Worm (Caenorhabditis elegans) whole organism, mixed stage, embryonic: Measurements from ENCODE around the gene ptb-1.

Source experiments
- cnd-1 ChIP-seq: fragments of 200-800 bp; sonication (Bioruptor generic); optimal IDR thresholded peaks from 2 replicates; lab custom pipeline; 2018; ENCODE audit warnings: mild to moderate bottlenecking, missing genetic modification characterization, missing compliant biosample characterization
- elt-3 ChIP-seq: fragments of 150-350 bp; optimal IDR thresholded peaks from 2 replicates; lab custom pipeline; 2014; ENCODE audit warnings: missing biosample characterization, missing genetic modification characterization
- lsy-2 ChIP-seq: fragments of 150-350 bp; optimal IDR thresholded peaks from 2 replicates; lab custom pipeline; 2014; ENCODE audit warnings: missing biosample characterization, missing genetic modification characterization
- snpc-4 ChIP-seq: fragments of 150-350 bp; optimal IDR thresholded peaks from 2 replicates; lab custom pipeline; 2014; ENCODE audit warnings: missing biosample characterization, missing genetic modification characterization

- no peak for TF ChIP-seq elt-3 (tag; lab: Kevin White, UChicago)
- no peak for TF ChIP-seq lsy-2 (tag; lab: Kevin White, UChicago)
- TF ChIP-seq cnd-1 (tag; lab: Kevin White, UChicago): no peak
- no peak for TF ChIP-seq snpc-4 (tag; lab: Kevin White, UChicago)
These were observed 31.5 kb downstream of the ptb-1 start, which contains the start of gene col-80 for ce11 chrII:10706901-10707300.
